Worm (Caenorhabditis elegans): ENCODE data around the gene Y57G7A.5.

- TF ChIP-seq lin-39 (tag; optimal IDR thresholded peaks at IDR 0.05) (no peak), nhr-129 (tag; optimal IDR thresholded peaks at IDR 0.05) (no peak), unc-55 (GFP tag; optimal IDR thresholded peaks at IDR 0.05) (no peak), ama-1 (optimal IDR thresholded peaks at IDR 0.05) (no peak), blmp-1 (tag; optimal IDR thresholded peaks at IDR 0.05; ENCODE audit: insufficient read depth) (no peak), nhr-237 (tag; optimal IDR thresholded peaks at IDR 0.05) (no peak), elt-3 (tag; optimal IDR thresholded peaks at IDR 0.05) (no peak)
These were observed 9.6 kb upstream of the Y57G7A.5 start for ce11 chrII:1284985-1285384.
